Fruit fly (Drosophila melanogaster): Measurements from ENCODE around the gene Uba4.

The Uba4 gene

dm6 chr2L:8517256-8517694 lies at the start of gene Uba4, which contains the start of gene mRpL51:
Gene Uba4 (plus strand): TSS chr2L:8517411.
Gene mRpL51 (minus strand): TSS chr2L:8517380.
- TF ChIP-seq GATAd (GFP tag; optimal IDR thresholded peaks at IDR 0.05), result no peak
- peak; percentile 56 for TF ChIP-seq br (GFP tag; optimal IDR thresholded peaks at IDR 0.05)
- peak; percentile 42 for TF ChIP-seq Hr83 (GFP tag; optimal IDR thresholded peaks at IDR 0.05; ENCODE audit: poor library complexity, severe bottlenecking)
- peak; percentile 36 for TF ChIP-seq HLH106 (tag; optimal IDR thresholded peaks at IDR 0.05)
- peak; percentile 72 for TF ChIP-seq Jra (GFP tag; optimal IDR thresholded peaks at IDR 0.05)
- peak; percentile 64 for TF ChIP-seq OdsH (GFP tag; optimal IDR thresholded peaks at IDR 0.05)
- no peak for TF ChIP-seq Mio (GFP tag; optimal IDR thresholded peaks at IDR 0.05)
- peak; percentile 46 for TF ChIP-seq psq (GFP tag; optimal IDR thresholded peaks at IDR 0.05)
- peak; percentile 98 for TF ChIP-seq Vsx2 (GFP tag; optimal IDR thresholded peaks at IDR 0.05; ENCODE audit: partially characterized antibody)
- TF ChIP-seq ey (GFP tag; optimal IDR thresholded peaks at IDR 0.05), result peak; percentile 53
- peak; percentile 81 for TF ChIP-seq Hnf4 (GFP tag; optimal IDR thresholded peaks at IDR 0.05)
- peak; percentile 46 for TF ChIP-seq Sp1 (GFP tag; optimal IDR thresholded peaks at IDR 0.05)
- peak; percentile 79 for TF ChIP-seq h (GFP tag; optimal IDR thresholded peaks at IDR 0.05)
- peak; percentile 38 for TF ChIP-seq sv (GFP tag; optimal IDR thresholded peaks at IDR 0.05)
- TF ChIP-seq dmrt93B (GFP tag; optimal IDR thresholded peaks at IDR 0.05), result no peak
- TF ChIP-seq woc (GFP tag; optimal IDR thresholded peaks at IDR 0.05), result no peak
- TF ChIP-seq foxo (GFP tag; optimal IDR thresholded peaks at IDR 0.05), result peak; percentile 43 to 53
- peak; percentile 12 for TF ChIP-seq dsf (GFP tag; optimal IDR thresholded peaks at IDR 0.05; ENCODE audit: borderline replicate concordance)
- TF ChIP-seq CG32264 (GFP tag; optimal IDR thresholded peaks at IDR 0.05), result peak; percentile 52
- TF ChIP-seq rgr (GFP tag; optimal IDR thresholded peaks at IDR 0.05), result peak; percentile 75
- TF ChIP-seq sage (GFP tag; optimal IDR thresholded peaks at IDR 0.05), result no peak

- TF ChIP-seq ey (GFP tag; optimal IDR thresholded peaks at IDR 0.05) (peak; percentile 30), HLH106 (tag; optimal IDR thresholded peaks at IDR 0.05) (peak; percentile 48), rgr (GFP tag; optimal IDR thresholded peaks at IDR 0.05) (peak; percentile 11), h (GFP tag; optimal IDR thresholded peaks at IDR 0.05) (peak; percentile 40), Dfd (GFP tag; optimal IDR thresholded peaks at IDR 0.05) (no peak), OdsH (GFP tag; optimal IDR thresholded peaks at IDR 0.05) (peak; percentile 33), fru (GFP tag; optimal IDR thresholded peaks at IDR 0.05) (peak; percentile 48), psq (GFP tag; optimal IDR thresholded peaks at IDR 0.05) (peak; percentile 11), brk (GFP tag; optimal IDR thresholded peaks at IDR 0.05) (no peak), usp (GFP tag; optimal IDR thresholded peaks at IDR 0.05) (no peak), sage (GFP tag; optimal IDR thresholded peaks at IDR 0.05) (no peak), woc (GFP tag; optimal IDR thresholded peaks at IDR 0.05) (peak; percentile 35), foxo (GFP tag; optimal IDR thresholded peaks at IDR 0.05) (peak in 1 of 2 experiments; percentile 52)
Observed at dm6 chr2L:8468929-8469681, 48.1 kb upstream of the Uba4 start.

dm6 chr2L:8471667-8472066 lies 45.5 kb upstream of the Uba4 start:
- TF ChIP-seq usp (GFP tag; optimal IDR thresholded peaks at IDR 0.05), result no peak
- no peak for TF ChIP-seq CrebA (GFP tag; optimal IDR thresholded peaks at IDR 0.05; ENCODE audit: borderline replicate concordance)
- TF ChIP-seq Sp1 (GFP tag; optimal IDR thresholded peaks at IDR 0.05), result peak; percentile 32
- peak in 1 of 2 experiments; percentile 22 for TF ChIP-seq foxo (GFP tag; optimal IDR thresholded peaks at IDR 0.05)
- no peak for TF ChIP-seq dl (GFP tag; optimal IDR thresholded peaks at IDR 0.05; ENCODE audit: insufficient read depth in 1 of 2, partially characterized antibody in 2 of 2)
- TF ChIP-seq h (GFP tag; optimal IDR thresholded peaks at IDR 0.05), result peak; percentile 7

dm6 chr2L:8473448-8473847 lies 43.8 kb upstream of the Uba4 start:
- TF ChIP-seq Dfd (GFP tag; optimal IDR thresholded peaks at IDR 0.05) (no peak), rgr (GFP tag; optimal IDR thresholded peaks at IDR 0.05) (peak; percentile 73), CG9705 (GFP tag; optimal IDR thresholded peaks at IDR 0.05) (peak; percentile 70), Mio (GFP tag; optimal IDR thresholded peaks at IDR 0.05) (no peak), Hr83 (GFP tag; optimal IDR thresholded peaks at IDR 0.05; ENCODE audit: poor library complexity, severe bottlenecking) (no peak), Hr78 (GFP tag; optimal IDR thresholded peaks at IDR 0.05) (no peak), usp (GFP tag; optimal IDR thresholded peaks at IDR 0.05) (no peak), CG32264 (GFP tag; optimal IDR thresholded peaks at IDR 0.05) (peak; percentile 73), pan (optimal IDR thresholded peaks at IDR 0.05) (no peak), dl (GFP tag; optimal IDR thresholded peaks at IDR 0.05; ENCODE audit: insufficient read depth in 1 of 2, partially characterized antibody in 2 of 2) (no peak), Dif (GFP tag; optimal IDR thresholded peaks at IDR 0.05; ENCODE audit: partially characterized antibody) (no peak), lola (GFP tag; optimal IDR thresholded peaks at IDR 0.05) (no peak), br (GFP tag; optimal IDR thresholded peaks at IDR 0.05) (peak; percentile 83), Sp1 (GFP tag; optimal IDR thresholded peaks at IDR 0.05) (peak; percentile 82), Myc (optimal IDR thresholded peaks at IDR 0.05) (no peak), ey (GFP tag; optimal IDR thresholded peaks at IDR 0.05) (peak; percentile 88), Abd-B (GFP tag; optimal IDR thresholded peaks at IDR 0.05) (no peak), woc (GFP tag; optimal IDR thresholded peaks at IDR 0.05) (peak; percentile 74), HLH106 (tag; optimal IDR thresholded peaks at IDR 0.05) (peak; percentile 78), jim (GFP tag; optimal IDR thresholded peaks at IDR 0.05) (no peak), tai (GFP tag; optimal IDR thresholded peaks at IDR 0.05) (no peak), sv (GFP tag; optimal IDR thresholded peaks at IDR 0.05) (no peak), foxo (GFP tag; optimal IDR thresholded peaks at IDR 0.05) (peak; percentile 36 to 76), CrebA (GFP tag; optimal IDR thresholded peaks at IDR 0.05; ENCODE audit: borderline replicate concordance) (no peak), OdsH (GFP tag; optimal IDR thresholded peaks at IDR 0.05) (peak; percentile 74), dmrt93B (GFP tag; optimal IDR thresholded peaks at IDR 0.05) (peak; percentile 76), Rel (GFP tag; optimal IDR thresholded peaks at IDR 0.05) (no peak), Rel (tag; optimal IDR thresholded peaks at IDR 0.05) (peak; percentile 8), fru (GFP tag; optimal IDR thresholded peaks at IDR 0.05) (peak; percentile 86), psq (GFP tag; optimal IDR thresholded peaks at IDR 0.05) (peak; percentile 73), Hnf4 (GFP tag; optimal IDR thresholded peaks at IDR 0.05) (peak; percentile 42)

Data from whole organism, wandering third instar larva.